Worm (Caenorhabditis elegans) whole organism, L3 larva: ENCODE measurements around the gene C05A2.4.

ENCODE experiments used
- ceh-16 ChIP-seq: sonication (generic microtip); optimal IDR thresholded peaks from 2 replicates; lab custom pipeline; 2017; ENCODE audit warnings: missing biosample characterization, missing genetic modification characterization
- fkh-10 ChIP-seq: sonication (generic microtip); optimal IDR thresholded peaks from 2 replicates; lab custom pipeline; 2017; ENCODE audit warnings: missing biosample characterization, missing genetic modification reagents, missing genetic modification characterization
- nhr-23 ChIP-seq: fragments of 150-350 bp; optimal IDR thresholded peaks from 2 replicates; lab custom pipeline; 2014; ENCODE audit warnings: missing biosample characterization, missing genetic modification reagents, missing genetic modification characterization
- nhr-25 ChIP-seq: sonication (generic microtip); optimal IDR thresholded peaks from 2 replicates; lab custom pipeline; 2017; ENCODE audit warnings: missing biosample characterization, missing genetic modification characterization
- pqm-1 ChIP-seq: fragments of 150-350 bp; optimal IDR thresholded peaks from 2 replicates; lab custom pipeline; 2017; ENCODE audit warnings: missing biosample characterization, missing genetic modification characterization, inconsistent platforms

- TF ChIP-seq ceh-16 (no peak), nhr-23 (tag; lab: Kevin White, UChicago) (no peak), pqm-1 (tag; lab: Kevin White, UChicago) (no peak), nhr-25 (tag; lab: Kevin White, UChicago) (no peak), fkh-10 (GFP tag; lab: Kevin White, UChicago) (no peak)
Observed at ce11 chrV:10648146-10648545, 47.1 kb upstream of the C05A2.4 start, which contains the start of gene aqp-6.
